Worm (Caenorhabditis elegans): ENCODE data around the gene T20B12.3.

The T20B12.3 gene

DNA sequence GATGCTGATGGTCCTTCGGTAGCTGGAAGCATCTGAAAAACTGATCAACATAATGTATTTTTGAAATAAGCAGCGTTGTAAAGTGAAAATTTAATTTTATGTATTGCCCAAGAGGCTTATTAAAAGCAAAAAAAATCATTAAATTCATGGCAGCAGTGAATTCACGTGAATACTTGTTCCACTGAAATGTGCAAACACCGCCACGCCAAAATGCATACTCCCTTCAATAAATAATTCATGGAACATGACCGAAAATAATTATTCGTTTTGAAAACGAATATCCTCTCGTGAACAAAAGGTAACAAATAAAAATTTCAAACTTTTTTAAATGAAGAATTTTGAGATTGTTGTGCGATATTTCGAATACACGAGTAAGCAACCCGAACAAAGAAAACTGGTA is 24.6 kb upstream of the T20B12.3 start, which contains the start of gene F08F8.10 (continued):
- TF ChIP-seq duxl-1 (tag; optimal IDR thresholded peaks at IDR 0.05; ENCODE audit: poor library complexity) (no peak), ctbp-1 (GFP tag; IDR thresholded peaks at IDR 0.05) (0 out of 2 replicates have a peak, but pooled peaks have one; percentile 15), mdl-1 (tag; optimal IDR thresholded peaks at IDR 0.05) (peak in 1 of 2 experiments; percentile 14), zfp-3 (GFP tag; conservative IDR thresholded peaks at IDR 0.05) (no peak), jun-1 (tag; optimal IDR thresholded peaks at IDR 0.05) (no peak), Y105C5A.15 (GFP tag; IDR thresholded peaks at IDR 0.05) (no peak), nhr-102 (tag; optimal IDR thresholded peaks at IDR 0.05) (no peak), unc-39 (tag; optimal IDR thresholded peaks at IDR 0.05) (no peak), lin-29 (GFP tag; IDR thresholded peaks at IDR 0.05) (no peak), dmd-8 (GFP tag; IDR thresholded peaks at IDR 0.05) (no peak), R02D3.7 (tag; optimal IDR thresholded peaks at IDR 0.05) (no peak), hlh-30 (tag; optimal IDR thresholded peaks at IDR 0.05; ENCODE audit: insufficient read depth) (peak; percentile 91), egl-43 (GFP tag; IDR thresholded peaks at IDR 0.05) (no peak), spr-3 (GFP tag; optimal IDR thresholded peaks at IDR 0.05) (no peak), ceh-44 (GFP tag; IDR thresholded peaks at IDR 0.05) (no peak), madf-9 (GFP tag; conservative IDR thresholded peaks at IDR 0.05) (no peak), lin-38 (GFP tag; IDR thresholded peaks at IDR 0.05) (peak; percentile 56), F37D6.2 (tag; optimal IDR thresholded peaks at IDR 0.05) (no peak), nhr-28 (tag; optimal IDR thresholded peaks at IDR 0.05) (peak; percentile 31), mes-2 (tag; optimal IDR thresholded peaks at IDR 0.05; ENCODE audit: poor library complexity, severe bottlenecking) (peak; percentile 71), daf-19 (GFP tag; conservative IDR thresholded peaks at IDR 0.05) (0 out of 2 replicates have a peak, but pooled peaks have one; percentile 38), madf-5 (GFP tag; IDR thresholded peaks at IDR 0.05) (no peak), nhr-48 (tag; optimal IDR thresholded peaks at IDR 0.05) (no peak), ama-1 (optimal IDR thresholded peaks at IDR 0.05) (no peak), rbr-2 (tag; optimal IDR thresholded peaks at IDR 0.05) (no peak), nhr-6 (tag; optimal IDR thresholded peaks at IDR 0.05) (peak; percentile 28), zip-11 (GFP tag; IDR thresholded peaks at IDR 0.05) (no peak), hmg-1.1 (GFP tag; IDR thresholded peaks at IDR 0.05) (no peak), snpc-4 (tag; optimal IDR thresholded peaks at IDR 0.05) (no peak), nhr-10 (tag; optimal IDR thresholded peaks at IDR 0.05) (no peak), unc-62 (GFP tag; optimal IDR thresholded peaks at IDR 0.05 in 1 of 2) (peak in 1 of 2 experiments; percentile 81), unc-62 (tag; optimal IDR thresholded peaks at IDR 0.05) (no peak), daf-16 (GFP tag; optimal IDR thresholded peaks at IDR 0.05) (no peak), daf-16 (tag; optimal IDR thresholded peaks at IDR 0.05) (peak; percentile 19), snpc-1.2 (GFP tag; IDR thresholded peaks at IDR 0.05) (no peak), fkh-10 (GFP tag; optimal IDR thresholded peaks at IDR 0.05) (no peak), lim-7 (GFP tag; IDR thresholded peaks at IDR 0.05) (no peak), mxl-3 (GFP tag; optimal IDR thresholded peaks at IDR 0.05) (no peak), ceh-32 (tag; optimal IDR thresholded peaks at IDR 0.05; ENCODE audit: poor library complexity) (no peak), ces-1 (GFP tag; optimal IDR thresholded peaks at IDR 0.05) (no peak), dve-1 (tag; optimal IDR thresholded peaks at IDR 0.05; ENCODE audit: insufficient read depth) (peak; percentile 25), dpl-1 (GFP tag; optimal IDR thresholded peaks at IDR 0.05) (peak; percentile 62), mxl-2 (GFP tag; conservative IDR thresholded peaks at IDR 0.05) (no peak), nhr-111 (GFP tag; optimal IDR thresholded peaks at IDR 0.05) (no peak)
